Worm (Caenorhabditis elegans): Measurements from ENCODE around the gene srxa-4.

ce11 chrV:7428880-7429279 is 8.6 kb downstream of the srxa-4 start, which contains the start of gene srw-69:
- TF ChIP-seq snpc-4 (GFP tag; optimal IDR thresholded peaks at IDR 0.05) (no peak), snpc-4 (tag; optimal IDR thresholded peaks at IDR 0.05) (no peak), unc-130 (GFP tag; optimal IDR thresholded peaks at IDR 0.05) (no peak), akir-1 (GFP tag; optimal IDR thresholded peaks at IDR 0.05) (no peak), bed-1 (GFP tag; IDR thresholded peaks at IDR 0.05) (no peak), mxl-1 (tag; optimal IDR thresholded peaks at IDR 0.05) (no peak), ceh-58 (GFP tag; IDR thresholded peaks at IDR 0.05) (no peak), unc-62 (GFP tag; optimal IDR thresholded peaks at IDR 0.05) (no peak), madf-3 (GFP tag; IDR thresholded peaks at IDR 0.05) (no peak), dpff-1 (tag; optimal IDR thresholded peaks at IDR 0.05) (no peak), F33H1.4 (GFP tag; IDR thresholded peaks at IDR 0.05) (no peak), nfya-1 (tag; optimal IDR thresholded peaks at IDR 0.05; ENCODE audit: borderline replicate concordance, insufficient read depth) (no peak), let-607 (tag; optimal IDR thresholded peaks at IDR 0.05) (no peak)
